Fruit fly (Drosophila melanogaster): ENCODE results near the gene CG12986.

The CG12986 gene

dm6 chrX:17860711-17861110 is 41.2 kb upstream of the CG12986 start, which contains the start of the genes Arp8 and CG6769 (continued):
- peak; percentile 6 for TF ChIP-seq CG13424 (tag; optimal IDR thresholded peaks at IDR 0.05)
- peak; percentile 54 for TF ChIP-seq phol (tag; optimal IDR thresholded peaks at IDR 0.05)
- TF ChIP-seq lola (GFP tag; optimal IDR thresholded peaks at IDR 0.05), result peak in 1 of 3 experiments; percentile 33
- TF ChIP-seq CG1233 (GFP tag; optimal IDR thresholded peaks at IDR 0.05), result no peak
- peak; percentile 14 for TF ChIP-seq Sry-δ (GFP tag; optimal IDR thresholded peaks at IDR 0.05)
- TF ChIP-seq fd96Cb (tag; optimal IDR thresholded peaks at IDR 0.05), result no peak
- TF ChIP-seq CG6689 (GFP tag; IDR thresholded peaks at IDR 0.05), result no peak
- no peak for TF ChIP-seq Kr (GFP tag; optimal IDR thresholded peaks at IDR 0.05)
- TF ChIP-seq CG33557 (GFP tag; optimal IDR thresholded peaks at IDR 0.05), result peak; percentile 22
- TF ChIP-seq CG8924 (tag; optimal IDR thresholded peaks at IDR 0.05), result peak; percentile 47
- TF ChIP-seq CG10979 (tag; optimal IDR thresholded peaks at IDR 0.05), result peak; percentile 40
- peak; percentile 14 for TF ChIP-seq Dp (GFP tag; optimal IDR thresholded peaks at IDR 0.05)
- no peak for TF ChIP-seq CG16815 (GFP tag; optimal IDR thresholded peaks at IDR 0.05)
- peak; percentile 28 for TF ChIP-seq CG4617 (GFP tag; optimal IDR thresholded peaks at IDR 0.05; ENCODE audit: borderline replicate concordance)
- peak; percentile 58 for TF ChIP-seq sens (GFP tag)
- TF ChIP-seq Hr39 (optimal IDR thresholded peaks at IDR 0.05), result no peak
- 0 out of 2 replicates have a peak, but pooled peaks have one; percentile 14 for TF ChIP-seq Xrp1 (GFP tag; IDR thresholded peaks at IDR 0.05)
- TF ChIP-seq CG8388 (GFP tag; optimal IDR thresholded peaks at IDR 0.05), result peak; percentile 11
- TF ChIP-seq C15 (GFP tag; IDR thresholded peaks at IDR 0.05), result no peak
- no peak for TF ChIP-seq CG11093 (GFP tag; IDR thresholded peaks at IDR 0.05)
- TF ChIP-seq CG13296 (GFP tag; optimal IDR thresholded peaks at IDR 0.05), result peak; percentile 8
- no peak for TF ChIP-seq lov (optimal IDR thresholded peaks at IDR 0.05)
- no peak for TF ChIP-seq lov (GFP tag; IDR thresholded peaks at IDR 0.05)
- no peak for TF ChIP-seq dysf (GFP tag; IDR thresholded peaks at IDR 0.05)
- TF ChIP-seq klu (GFP tag; IDR thresholded peaks at IDR 0.05), result no peak
- no peak for TF ChIP-seq p53 (GFP tag; optimal IDR thresholded peaks at IDR 0.05)
- TF ChIP-seq slbo (GFP tag; IDR thresholded peaks at IDR 0.05), result no peak
- TF ChIP-seq lilli (GFP tag; optimal IDR thresholded peaks at IDR 0.05), result peak; percentile 6
- TF ChIP-seq CG3847 (GFP tag; IDR thresholded peaks at IDR 0.05), result peak; percentile 18; the same call in 1 of the 2 replicates
- TF ChIP-seq CG13775 (GFP tag; optimal IDR thresholded peaks at IDR 0.05), result peak; percentile 36
- TF ChIP-seq fu2 (GFP tag; optimal IDR thresholded peaks at IDR 0.05), result no peak
- peak; percentile 34; the same call in 1 of the 2 replicates for TF ChIP-seq E2f2 (GFP tag; IDR thresholded peaks at IDR 0.05)
- no peak for TF ChIP-seq CG12219 (GFP tag; optimal IDR thresholded peaks at IDR 0.05)
- no peak for TF ChIP-seq sens-2 (GFP tag; IDR thresholded peaks at IDR 0.05)
- TF ChIP-seq unc-4 (GFP tag; IDR thresholded peaks at IDR 0.05; ENCODE audit: partially characterized antibody), result 0 out of 2 replicates have a peak, but pooled peaks have one; percentile 18
- TF ChIP-seq CG9797 (GFP tag; optimal IDR thresholded peaks at IDR 0.05), result peak; percentile 80
- TF ChIP-seq tx (GFP tag; optimal IDR thresholded peaks at IDR 0.05), result no peak
- TF ChIP-seq nom (GFP tag; optimal IDR thresholded peaks at IDR 0.05), result peak; percentile 2
- peak; percentile 57 for TF ChIP-seq grau (tag; optimal IDR thresholded peaks at IDR 0.05)
- TF ChIP-seq B-H2 (GFP tag; optimal IDR thresholded peaks at IDR 0.05), result peak; percentile 1
- peak; percentile 30 for TF ChIP-seq HmgZ (tag; optimal IDR thresholded peaks at IDR 0.05)
- TF ChIP-seq CoRest (tag; optimal IDR thresholded peaks at IDR 0.05), result peak; percentile 40
- peak; percentile 42 for TF ChIP-seq stwl (tag; optimal IDR thresholded peaks at IDR 0.05)
- TF ChIP-seq Asciz (GFP tag; optimal IDR thresholded peaks at IDR 0.05), result no peak
- no peak for TF ChIP-seq Ada2b (GFP tag; IDR thresholded peaks at IDR 0.05)
- no peak for TF ChIP-seq emc (GFP tag; optimal IDR thresholded peaks at IDR 0.05)
- no peak for TF ChIP-seq seq (GFP tag; IDR thresholded peaks at IDR 0.05)
- TF ChIP-seq CG12299 (tag; optimal IDR thresholded peaks at IDR 0.05), result peak; percentile 17
- TF ChIP-seq CG11085 (GFP tag; IDR thresholded peaks at IDR 0.05), result no peak
- peak; percentile 46 for TF ChIP-seq pzg (GFP tag; optimal IDR thresholded peaks at IDR 0.05)
- peak; percentile 19 for TF ChIP-seq CG9727 (GFP tag; optimal IDR thresholded peaks at IDR 0.05)
